Worm (Caenorhabditis elegans): ENCODE measurements around the gene srt-15.
"Not testable (repeated sequence)": the region's sequence is repeated elsewhere in the genome, so short reads cannot be mapped to it uniquely, and the experiment has no call there.

srt-15 gene

DNA sequence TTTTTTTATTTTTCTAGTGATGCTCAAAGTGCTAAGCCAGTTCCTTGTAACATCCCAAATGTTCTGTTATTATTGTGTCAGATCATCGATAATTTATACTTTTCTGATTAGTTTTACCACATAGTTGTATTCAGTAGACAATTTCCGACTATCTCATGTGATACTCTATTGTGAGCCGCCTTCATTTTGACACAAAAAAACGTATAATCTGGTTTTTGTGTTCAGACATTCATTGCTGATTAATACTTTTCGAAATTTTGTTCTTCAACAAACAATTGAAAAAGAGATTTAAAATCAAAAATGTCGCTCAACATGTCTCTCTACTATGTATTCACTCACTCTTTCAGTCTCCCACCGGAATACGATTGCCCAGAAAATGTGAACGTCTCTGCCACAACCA lies 19.5 kb upstream of the srt-15 start, which contains the start of gene srt-7:
Gene srt-7 (plus strand): TSS at position 301 of the 400 bp plus-strand sequence.
- TF ChIP-seq unc-42 (tag; optimal IDR thresholded peaks at IDR 0.05) (no peak), ceh-22 (tag; optimal IDR thresholded peaks at IDR 0.05) (no peak), che-1 (tag; optimal IDR thresholded peaks at IDR 0.05) (no peak), hlh-8 (tag; optimal IDR thresholded peaks at IDR 0.05) (no peak), hlh-30 (tag; optimal IDR thresholded peaks at IDR 0.05; ENCODE audit: insufficient read depth) (no peak), ztf-16 (tag; optimal IDR thresholded peaks at IDR 0.05) (no peak), ceh-6 (GFP tag; optimal IDR thresholded peaks at IDR 0.05) (no peak), hlh-6 (tag; optimal IDR thresholded peaks at IDR 0.05) (no peak), dve-1 (tag; optimal IDR thresholded peaks at IDR 0.05) (no peak), ama-1 (optimal IDR thresholded peaks at IDR 0.05) (no peak), rnt-1 (tag; optimal IDR thresholded peaks at IDR 0.05) (no peak)

DNA sequence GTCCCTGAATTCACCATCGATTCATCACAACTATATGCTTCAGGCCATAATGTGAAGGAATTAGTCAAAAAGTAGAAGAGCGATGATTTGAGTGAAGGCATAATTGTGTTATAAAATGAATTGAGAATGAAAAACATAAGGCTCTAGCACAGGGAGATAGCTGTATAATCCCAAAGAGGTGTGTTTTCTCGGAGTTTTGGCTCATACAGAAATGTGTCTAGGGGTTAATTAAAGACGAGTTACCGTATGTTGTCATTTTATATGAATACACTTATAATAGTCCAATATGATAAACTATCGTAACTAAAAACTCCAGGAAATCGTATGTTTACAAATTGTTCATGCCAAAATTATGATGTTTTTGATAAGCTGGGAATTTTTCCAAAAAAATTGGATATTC lies 18.8 kb upstream of the srt-15 start, which contains the start of gene srt-5:
Gene srt-5 (minus strand): TSS at position 101 of the 400 bp plus-strand sequence.
- TF ChIP-seq madf-2 (tag; optimal IDR thresholded peaks at IDR 0.05) (no peak), ceh-30 (tag; optimal IDR thresholded peaks at IDR 0.05) (no peak), ceh-24 (tag; optimal IDR thresholded peaks at IDR 0.05) (no peak)

DNA sequence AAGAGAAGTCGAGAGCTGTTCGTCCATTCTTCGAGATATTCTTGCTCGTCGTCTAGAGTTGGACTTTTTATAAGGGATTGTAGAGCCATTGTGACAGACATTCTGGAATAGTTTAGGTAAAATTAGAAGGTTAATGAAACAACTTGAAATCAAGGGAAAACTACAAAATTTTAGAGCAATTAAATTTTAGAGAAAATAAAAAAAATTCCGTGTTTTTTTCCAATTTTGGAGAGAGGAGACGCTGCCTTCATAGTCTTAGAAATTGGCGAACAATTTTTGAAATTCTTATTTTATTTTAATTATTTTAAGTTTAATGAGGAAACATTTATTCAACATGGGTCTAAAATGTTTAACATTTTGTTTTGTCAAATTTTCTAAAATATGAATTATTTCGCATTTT lies 9.6 kb upstream of the srt-15 start, which contains the start of gene C50H11.13:
Gene C50H11.13 (minus strand): TSS at position 101 of the 400 bp plus-strand sequence.
- TF ChIP-seq unc-42 (tag; optimal IDR thresholded peaks at IDR 0.05) (no peak), hlh-15 (tag; optimal IDR thresholded peaks at IDR 0.05) (no peak), ceh-48 (tag; optimal IDR thresholded peaks at IDR 0.05) (no peak)

DNA sequence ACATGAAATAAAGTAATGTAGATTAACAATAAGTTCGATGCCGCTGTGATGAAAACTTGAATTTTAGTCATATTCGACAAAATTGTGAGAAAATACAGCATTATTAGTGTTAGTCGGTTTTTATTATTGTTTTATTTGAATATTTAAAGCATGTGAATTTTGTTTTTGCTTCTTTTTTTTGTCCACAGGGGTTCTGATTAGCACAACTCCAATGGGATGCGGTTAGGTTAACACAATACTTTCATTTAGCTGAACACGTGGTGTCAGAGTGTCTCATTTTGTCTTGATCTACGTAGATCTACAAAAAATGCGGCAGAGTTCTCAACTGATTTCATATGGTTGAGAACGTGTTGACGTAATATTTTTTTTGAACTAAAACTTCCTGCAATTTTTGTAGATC lies 7.1 kb upstream of the srt-15 start, which contains the start of gene str-40:
Gene str-40 (minus strand): TSS at position 101 of the 400 bp plus-strand sequence.
- TF ChIP-seq unc-42 (tag; optimal IDR thresholded peaks at IDR 0.05) (no peak), hlh-6 (tag; optimal IDR thresholded peaks at IDR 0.05) (no peak), ceh-19 (GFP tag; optimal IDR thresholded peaks at IDR 0.05) (no peak), unc-3 (GFP tag; conservative IDR thresholded peaks at IDR 0.05) (no peak), unc-3 (tag; optimal IDR thresholded peaks at IDR 0.05) (no peak), zip-5 (tag; optimal IDR thresholded peaks at IDR 0.05) (no peak), hlh-30 (tag; optimal IDR thresholded peaks at IDR 0.05; ENCODE audit: insufficient read depth) (no peak), ama-1 (optimal IDR thresholded peaks at IDR 0.05) (no peak), nfya-1 (tag; optimal IDR thresholded peaks at IDR 0.05) (no peak), fax-1 (tag; optimal IDR thresholded peaks at IDR 0.05) (no peak), pha-2 (tag; optimal IDR thresholded peaks at IDR 0.05) (no peak), elt-2 (tag; optimal IDR thresholded peaks at IDR 0.05) (no peak), unc-55 (GFP tag; optimal IDR thresholded peaks at IDR 0.05) (no peak), gmeb-2 (tag; optimal IDR thresholded peaks at IDR 0.05) (no peak), ceh-45 (GFP tag; IDR thresholded peaks at IDR 0.05) (no peak), ref-2 (tag; optimal IDR thresholded peaks at IDR 0.05) (no peak)

DNA sequence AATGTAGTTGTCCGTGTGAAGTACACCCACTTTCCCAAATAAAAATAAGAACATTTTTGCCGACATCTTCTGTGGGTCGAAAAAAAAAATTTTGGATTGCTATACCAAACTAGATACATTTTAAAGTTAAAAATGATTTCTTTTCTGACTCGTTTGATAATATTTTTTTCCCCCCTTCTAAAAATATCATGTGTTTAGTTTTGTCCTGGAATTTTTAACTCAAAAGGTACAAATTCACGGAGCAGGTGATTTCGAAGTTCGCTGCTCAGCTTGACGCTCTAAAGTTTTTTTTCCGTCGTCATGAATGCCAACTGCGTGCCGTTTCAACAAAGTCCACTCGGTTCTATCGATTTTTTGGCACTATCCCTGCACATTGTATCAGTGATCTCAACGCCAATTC lies 4.0 kb upstream of the srt-15 start, which contains the start of gene srh-185:
Gene srh-185 (plus strand): TSS at position 301 of the 400 bp plus-strand sequence.
- no peak for TF ChIP-seq hlh-8 (tag; optimal IDR thresholded peaks at IDR 0.05)
- no peak for TF ChIP-seq pha-4 (tag; optimal IDR thresholded peaks at IDR 0.05)
- TF ChIP-seq C08G9.2 (tag; optimal IDR thresholded peaks at IDR 0.05) = no peak
- no peak for TF ChIP-seq ceh-48 (tag; optimal IDR thresholded peaks at IDR 0.05)
- TF ChIP-seq F13H6.1 (tag; optimal IDR thresholded peaks at IDR 0.05) = no peak
- TF ChIP-seq nhr-11 (tag; optimal IDR thresholded peaks at IDR 0.05) = no peak
- no peak for TF ChIP-seq pax-1 (tag; optimal IDR thresholded peaks at IDR 0.05)
- TF ChIP-seq rnt-1 (tag; optimal IDR thresholded peaks at IDR 0.05) = no peak
- no peak for TF ChIP-seq ceh-22 (tag; optimal IDR thresholded peaks at IDR 0.05)

DNA sequence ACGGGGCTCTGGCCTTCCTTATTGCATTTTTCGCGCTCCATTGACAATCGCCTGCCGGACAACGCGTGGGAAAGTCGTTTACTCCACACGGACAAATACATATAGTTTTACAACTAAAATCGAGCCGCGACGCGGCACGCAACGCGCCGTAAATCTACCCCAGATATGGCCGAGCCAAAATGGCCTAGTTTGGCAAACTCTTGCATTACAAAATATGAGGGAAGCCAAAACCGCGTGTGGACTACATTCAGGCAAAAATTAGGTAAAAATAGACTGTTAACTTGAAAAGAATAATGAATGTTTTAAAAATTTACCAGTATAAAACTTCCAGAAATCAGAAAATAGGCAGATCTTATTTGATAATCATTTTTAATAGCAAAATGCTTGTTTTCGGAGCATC lies 2.4 kb upstream of the srt-15 start, which contains the start of gene srt-16:
Gene srt-16 (minus strand): TSS at position 101 of the 400 bp plus-strand sequence.
- not testable (repeated sequence) for TF ChIP-seq K09A11.1 (tag; optimal IDR thresholded peaks at IDR 0.05; ENCODE audit: insufficient read depth); ceh-31 (tag; optimal IDR thresholded peaks at IDR 0.05); ztf-16 (tag; optimal IDR thresholded peaks at IDR 0.05)

Measured in whole organism, late embryonic.